Worm (Caenorhabditis elegans): Measurements from ENCODE around the gene Y17D7C.2.

DNA sequence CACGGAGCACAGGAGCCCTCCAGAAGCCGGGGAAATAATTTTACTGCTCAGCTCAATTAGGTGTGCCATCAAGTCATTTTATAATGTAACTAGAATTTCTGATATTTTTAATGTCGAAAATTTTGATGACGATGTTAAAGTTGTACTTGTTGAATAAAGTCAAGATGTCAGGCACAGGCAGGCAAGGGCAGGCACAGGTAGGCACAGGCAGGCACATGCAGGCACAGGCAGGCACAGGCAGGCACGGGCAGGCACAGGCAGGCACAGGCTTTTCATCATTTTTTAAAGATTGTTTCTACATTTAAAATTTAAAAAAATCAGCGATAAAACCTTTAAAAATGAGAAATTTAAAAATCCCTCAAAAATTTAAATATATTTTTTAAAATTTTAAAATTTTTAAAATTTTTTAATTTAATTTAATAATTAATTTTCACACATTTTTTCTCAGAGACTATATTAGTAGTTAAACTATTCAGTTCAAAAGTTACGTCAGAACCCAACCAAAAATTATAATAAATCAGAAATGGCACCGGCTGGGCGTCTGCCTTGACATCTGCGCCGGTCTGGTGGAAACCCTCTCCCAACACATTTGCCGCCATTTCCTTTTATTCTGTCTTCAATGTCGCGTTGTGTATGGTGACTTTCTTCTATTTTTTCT, 10.5 kb downstream of the Y17D7C.2 start, which contains the start of gene Y17D7C.6:
- TF ChIP-seq fos-1 (tag; optimal IDR thresholded peaks at IDR 0.05) = no peak
- no peak for TF ChIP-seq lsy-2 (tag; optimal IDR thresholded peaks at IDR 0.05)
- no peak for TF ChIP-seq unc-39 (tag; optimal IDR thresholded peaks at IDR 0.05)
- no peak for TF ChIP-seq snpc-4 (tag; optimal IDR thresholded peaks at IDR 0.05)
- no peak for TF ChIP-seq F13H6.1 (tag; optimal IDR thresholded peaks at IDR 0.05)
- no peak for TF ChIP-seq mdl-1 (tag; optimal IDR thresholded peaks at IDR 0.05)
- TF ChIP-seq nhr-237 (tag; optimal IDR thresholded peaks at IDR 0.05) = no peak
- no peak for TF ChIP-seq ceh-16 (tag; optimal IDR thresholded peaks at IDR 0.05)
- no peak for TF ChIP-seq nhr-77 (tag; optimal IDR thresholded peaks at IDR 0.05)
- TF ChIP-seq lin-13 (GFP tag; optimal IDR thresholded peaks at IDR 0.05) = no peak
- no peak for TF ChIP-seq nhr-25 (tag; optimal IDR thresholded peaks at IDR 0.05)
- no peak for TF ChIP-seq alr-1 (tag; optimal IDR thresholded peaks at IDR 0.05)
- TF ChIP-seq aly-2 (tag; optimal IDR thresholded peaks at IDR 0.05) = no peak
